Fruit fly (Drosophila melanogaster) whole organism, embryonic: Measurements from ENCODE around the gene CG17377.

Experiments used
- Adf1 ChIP-seq: fragments of 200-800 bp; sonication (Bioruptor generic); IDR thresholded peaks from 2 replicates; pipeline ENCODE4 v1.3.6; 2022; ENCODE audit warnings: missing biosample characterization, missing genetic modification characterization
- Atf6 ChIP-seq: fragments of 200-800 bp; sonication (Bioruptor generic); IDR thresholded peaks from 2 replicates; pipeline ENCODE4 v1.3.6; 2022; ENCODE audit warnings: missing biosample characterization, missing genetic modification characterization
- B-H2 ChIP-seq: fragments of 200-800 bp; sonication (Bioruptor generic); optimal IDR thresholded peaks from 2 replicates; lab custom pipeline; 2018; ENCODE audit warnings: missing biosample characterization, mild to moderate bottlenecking, missing genetic modification characterization
- CG10366 ChIP-seq: fragments of 200-800 bp; sonication (Bioruptor generic); IDR thresholded peaks from 2 replicates; pipeline ENCODE4 v1.3.6; 2022; ENCODE audit warnings: missing biosample characterization, missing genetic modification characterization
- CG11456 ChIP-seq: fragments of 200-800 bp; sonication (Bioruptor generic); IDR thresholded peaks from 3 replicates; pipeline ENCODE4 v1.3.6; 2022; ENCODE audit warnings: missing biosample characterization, missing genetic modification characterization
- CG13624 ChIP-seq: fragments of 200-800 bp; sonication (Bioruptor generic); optimal IDR thresholded peaks from 2 replicates; lab custom pipeline; 2016; ENCODE audit warnings: missing biosample characterization, missing genetic modification characterization
- CG14050 ChIP-seq: fragments of 200-800 bp; sonication (Bioruptor generic); IDR thresholded peaks from 3 replicates; pipeline ENCODE4 v1.3.6; 2022; ENCODE audit warnings: missing biosample characterization, missing genetic modification characterization
- CG15514 ChIP-seq: fragments of 200-800 bp; sonication (Bioruptor generic); optimal IDR thresholded peaks from 3 replicates; lab custom pipeline; 2017; ENCODE audit warnings: missing biosample characterization, missing genetic modification characterization, mild to moderate bottlenecking, moderate library complexity, missing genetic modification reagents
- CG1647 ChIP-seq: fragments of 200-800 bp; sonication (Bioruptor generic); optimal IDR thresholded peaks from 3 replicates; lab custom pipeline; 2016; ENCODE audit warnings: missing biosample characterization, missing genetic modification characterization
- CG2199 ChIP-seq: fragments of 200-800 bp; sonication (Bioruptor generic); IDR thresholded peaks from 3 replicates; pipeline ENCODE4 v1.3.6; 2022; ENCODE audit warnings: missing biosample characterization, missing genetic modification characterization
- CG30403 ChIP-seq: fragments of 200-800 bp; sonication (Bioruptor generic); optimal IDR thresholded peaks from 3 replicates; lab custom pipeline; 2016; ENCODE audit warnings: missing biosample characterization, missing genetic modification characterization
- CG4282 ChIP-seq: fragments of 200-800 bp; sonication (Bioruptor generic); optimal IDR thresholded peaks from 2 replicates; lab custom pipeline; 2016; ENCODE audit warnings: missing biosample characterization, missing genetic modification characterization
- CG4404 ChIP-seq: fragments of 200-800 bp; sonication (Bioruptor generic); IDR thresholded peaks from 2 replicates; pipeline ENCODE4 v1.3.6; 2022; ENCODE audit warnings: missing biosample characterization, missing genetic modification characterization
- CG9932 ChIP-seq: fragments of 200-800 bp; sonication (Bioruptor generic); IDR thresholded peaks from 2 replicates; pipeline ENCODE4 v1.3.6; 2022; ENCODE audit warnings: missing biosample characterization, missing genetic modification characterization
- Dad ChIP-seq: fragments of 200-800 bp; sonication (Bioruptor generic); optimal IDR thresholded peaks from 3 replicates; lab custom pipeline; 2016; ENCODE audit warnings: missing biosample characterization, missing genetic modification characterization
- Dbx ChIP-seq: fragments of 200-800 bp; sonication (Bioruptor generic); IDR thresholded peaks from 3 replicates; pipeline ENCODE4 v1.3.6; 2022; ENCODE audit warnings: missing biosample characterization, missing genetic modification characterization
- Dref ChIP-seq: fragments of 200-800 bp; sonication (Bioruptor generic); IDR thresholded peaks from 2 replicates; pipeline ENCODE4 v1.3.6; 2022; ENCODE audit warnings: missing biosample characterization, missing genetic modification characterization
- ERR ChIP-seq: fragments of 200-800 bp; sonication (Bioruptor generic); optimal IDR thresholded peaks from 2 replicates; lab custom pipeline; 2016; ENCODE audit warnings: missing biosample characterization, missing genetic modification characterization
- HLH4C ChIP-seq: fragments of 200-800 bp; sonication (Bioruptor generic); IDR thresholded peaks from 3 replicates; pipeline ENCODE4 v1.3.6; 2022; ENCODE audit warnings: missing biosample characterization, missing genetic modification characterization; ENCODE audit not compliant: partially characterized antibody
- Jarid2 ChIP-seq: fragments of 200-800 bp; sonication (Bioruptor generic); optimal IDR thresholded peaks from 3 replicates; lab custom pipeline; 2017; ENCODE audit warnings: mild to moderate bottlenecking, missing biosample characterization, missing genetic modification reagents, missing genetic modification characterization
- MTF-1 ChIP-seq: fragments of 200-800 bp; sonication (Bioruptor generic); optimal IDR thresholded peaks from 2 replicates; lab custom pipeline; 2018; ENCODE audit warnings: missing biosample characterization, mild to moderate bottlenecking, missing genetic modification characterization, borderline replicate concordance
- Med ChIP-seq: fragments of 200-800 bp; sonication (Bioruptor generic); peaks from one replicate; lab custom pipeline; 2016; ENCODE audit warnings: missing biosample characterization, missing genetic modification characterization, mild to moderate bottlenecking, inconsistent platforms, moderate library complexity
- Nf-YC ChIP-seq: fragments of 200-800 bp; optimal IDR thresholded peaks from 3 replicates; lab custom pipeline; 2019; ENCODE audit warnings: missing biosample characterization, mild to moderate bottlenecking, missing genetic modification characterization, moderate library complexity
- PHDP ChIP-seq: fragments of 200-800 bp; sonication (Bioruptor generic); optimal IDR thresholded peaks from 3 replicates; lab custom pipeline; 2018; ENCODE audit warnings: missing biosample characterization, mild to moderate bottlenecking, missing genetic modification characterization, moderate library complexity
- ab ChIP-seq: fragments of 200-800 bp; sonication (Bioruptor generic); optimal IDR thresholded peaks from 2 replicates; lab custom pipeline; 2016; ENCODE audit warnings: missing biosample characterization, missing genetic modification characterization
- amos ChIP-seq: fragments of 200-800 bp; sonication (Bioruptor generic); IDR thresholded peaks from 2 replicates; pipeline ENCODE4 v1.3.6; 2022; ENCODE audit warnings: missing biosample characterization, missing genetic modification characterization; ENCODE audit not compliant: partially characterized antibody
- ase ChIP-seq: fragments of 200-800 bp; sonication (Bioruptor generic); IDR thresholded peaks from 3 replicates; pipeline ENCODE4 v1.3.6; 2022; ENCODE audit warnings: missing biosample characterization, missing genetic modification characterization
- ato ChIP-seq: fragments of 200-800 bp; sonication (Bioruptor generic); IDR thresholded peaks from 2 replicates; pipeline ENCODE4 v1.3.6; 2022; ENCODE audit warnings: missing biosample characterization, missing genetic modification characterization; ENCODE audit not compliant: partially characterized antibody
- bbx ChIP-seq: fragments of 200-800 bp; sonication (Bioruptor generic); IDR thresholded peaks from 2 replicates; pipeline ENCODE4 v1.3.6; 2022; ENCODE audit warnings: missing biosample characterization, missing genetic modification characterization; ENCODE audit not compliant: partially characterized antibody
- bcd ChIP-seq: fragments of 200-800 bp; sonication (Bioruptor generic); optimal IDR thresholded peaks from 2 replicates; lab custom pipeline; 2017; ENCODE audit warnings: missing biosample characterization, mild to moderate bottlenecking, missing genetic modification characterization
- caup ChIP-seq: fragments of 200-800 bp; sonication (Bioruptor generic); optimal IDR thresholded peaks from 3 replicates; lab custom pipeline; 2017; ENCODE audit warnings: missing biosample characterization, mild to moderate bottlenecking, missing genetic modification characterization, moderate library complexity; ENCODE audit not compliant: severe bottlenecking
- chif ChIP-seq, 2 experiments: fragments of 200-800 bp; sonication (Bioruptor generic); optimal IDR thresholded peaks; 3 replicates each; lab custom pipeline; 2016; ENCODE audit warnings: missing biosample characterization in 2 of 2, missing genetic modification characterization in 2 of 2
- chinmo ChIP-seq: fragments of 200-800 bp; sonication (Bioruptor generic); IDR thresholded peaks from 4 replicates; pipeline ENCODE4 v1.3.6; 2022; ENCODE audit warnings: missing biosample characterization, missing genetic modification characterization; ENCODE audit not compliant: partially characterized antibody
- dimm ChIP-seq: fragments of 200-800 bp; sonication (Bioruptor generic); IDR thresholded peaks from 2 replicates; pipeline ENCODE4 v1.3.6; 2022; ENCODE audit warnings: missing biosample characterization, missing genetic modification characterization
- grau ChIP-seq: fragments of 200-800 bp; optimal IDR thresholded peaks from 3 replicates; lab custom pipeline; 2019; ENCODE audit warnings: missing biosample characterization, mild to moderate bottlenecking, missing genetic modification characterization, moderate library complexity
- gsb-n ChIP-seq: fragments of 200-800 bp; sonication (Bioruptor generic); optimal IDR thresholded peaks from 3 replicates; lab custom pipeline; 2018; ENCODE audit warnings: missing biosample characterization, mild to moderate bottlenecking, missing genetic modification characterization
- her ChIP-seq: fragments of 200-800 bp; sonication (Bioruptor generic); optimal IDR thresholded peaks from 2 replicates; lab custom pipeline; 2016; ENCODE audit warnings: missing biosample characterization, missing genetic modification characterization
- hkb ChIP-seq, 2 experiments: fragments of 200-800 bp in 1 of 2; fragments of >200 bp in 1 of 2; sonication (Bioruptor generic) in 1 of 2; IDR thresholded peaks in 1 of 2; optimal IDR thresholded peaks in 1 of 2; 2 replicates each; pipeline versions ENCODE4 v1.3.6 to Lab custom; 2017 to 2022; ENCODE audit warnings: missing biosample characterization in 1 of 2, missing genetic modification characterization in 1 of 2
- maf-S ChIP-seq: fragments of 200-800 bp; sonication (Bioruptor generic); optimal IDR thresholded peaks from 2 replicates; lab custom pipeline; 2016; ENCODE audit warnings: missing biosample characterization, missing genetic modification characterization
- nerfin-1 ChIP-seq: fragments of 200-800 bp; sonication (Bioruptor generic); optimal IDR thresholded peaks from 3 replicates; lab custom pipeline; 2019; ENCODE audit warnings: missing biosample characterization, mild to moderate bottlenecking, missing genetic modification characterization, moderate library complexity
- nmo ChIP-seq: fragments of 200-800 bp; sonication (Bioruptor generic); optimal IDR thresholded peaks from 2 replicates; lab custom pipeline; 2018; ENCODE audit warnings: missing biosample characterization, mild to moderate bottlenecking, missing genetic modification characterization, moderate library complexity
- onecut ChIP-seq: fragments of 200-800 bp; sonication (Bioruptor generic); IDR thresholded peaks from 2 replicates; pipeline ENCODE4 v1.3.6; 2022; ENCODE audit warnings: missing biosample characterization, missing genetic modification characterization
- pnt ChIP-seq: fragments of 200-800 bp; sonication (Bioruptor generic); optimal IDR thresholded peaks from 3 replicates; lab custom pipeline; 2016; ENCODE audit warnings: missing biosample characterization, missing genetic modification characterization
- pum ChIP-seq: fragments of 200-800 bp; sonication (Bioruptor generic); optimal IDR thresholded peaks from 2 replicates; lab custom pipeline; 2016; ENCODE audit warnings: missing biosample characterization, missing genetic modification characterization
- pzg ChIP-seq: fragments of 200-800 bp; sonication (Bioruptor generic); optimal IDR thresholded peaks from 3 replicates; lab custom pipeline; 2018; ENCODE audit warnings: missing biosample characterization, mild to moderate bottlenecking, missing genetic modification characterization, moderate library complexity
- shn ChIP-seq: fragments of 200-800 bp; sonication (Bioruptor generic); optimal IDR thresholded peaks from 3 replicates; lab custom pipeline; 2016; ENCODE audit warnings: missing biosample characterization, missing genetic modification characterization
- slou ChIP-seq: fragments of 200-800 bp; sonication (Bioruptor generic); optimal IDR thresholded peaks from 3 replicates; lab custom pipeline; 2016; ENCODE audit warnings: missing biosample characterization, missing genetic modification characterization
- so ChIP-seq: fragments of 200-800 bp; sonication (Bioruptor generic); IDR thresholded peaks from 3 replicates; pipeline ENCODE4 v1.3.6; 2022; ENCODE audit warnings: missing biosample characterization, missing genetic modification characterization
- sqz ChIP-seq: fragments of 200-800 bp; sonication (Bioruptor generic); optimal IDR thresholded peaks from 3 replicates; lab custom pipeline; 2018; ENCODE audit warnings: missing biosample characterization, mild to moderate bottlenecking, missing genetic modification characterization
- zfh1 ChIP-seq: fragments of 200-800 bp; sonication (Bioruptor generic); IDR thresholded peaks from 3 replicates; pipeline ENCODE4 v1.3.6; 2022; ENCODE audit warnings: missing biosample characterization, missing genetic modification characterization

The CG17377 gene

dm6 chr2L:6797408-6797807 lies 5.2 kb downstream of the CG17377 start (continued):
- peak; percentile 60; the same call in 1 of the 2 replicates for TF ChIP-seq amos
- peak; percentile 27 for TF ChIP-seq PHDP
- peak; percentile 49 for TF ChIP-seq CG13624 (GFP tag; lab: Kevin White, UChicago)
- peak; percentile 47 for TF ChIP-seq bcd (GFP tag; lab: Kevin White, UChicago)
- TF ChIP-seq ERR = no peak
- peak; percentile 36 for TF ChIP-seq MTF-1 (GFP tag; lab: Kevin White, UChicago)
- TF ChIP-seq pzg (GFP tag; lab: Kevin White, UChicago) = peak; percentile 64
- TF ChIP-seq CG15514 (GFP tag; lab: Kevin White, UChicago) = peak; percentile 71
- TF ChIP-seq her (GFP tag; lab: Kevin White, UChicago) = no peak
- TF ChIP-seq shn (GFP tag; lab: Kevin White, UChicago) = no peak
- peak; percentile 24 for TF ChIP-seq gsb-n
- peak; percentile 92 for TF ChIP-seq Med (GFP tag; lab: Kevin White, UChicago)
- peak; percentile 55 for TF ChIP-seq slou (GFP tag; lab: Kevin White, UChicago)
- peak; percentile 42 for TF ChIP-seq Jarid2 (GFP tag; lab: Kevin White, UChicago)
- peak; percentile 69 for TF ChIP-seq onecut
- peak; percentile 94 for TF ChIP-seq CG2199 (GFP tag; lab: Robert Waterston, UW)
- TF ChIP-seq maf-S = peak; percentile 40
- TF ChIP-seq caup (GFP tag; lab: Kevin White, UChicago) = peak; percentile 25
- TF ChIP-seq sqz = peak; percentile 77
- peak; percentile 87 for TF ChIP-seq Dref (GFP tag; lab: Robert Waterston, UW)
- peak; percentile 20; the same call in 1 of the 2 replicates for TF ChIP-seq CG10366 (GFP tag; lab: Robert Waterston, UW)
- peak; percentile 38; the same call in 1 of the 3 replicates for TF ChIP-seq zfh1 (GFP tag; lab: Robert Waterston, UW)
- no peak for TF ChIP-seq Adf1 (GFP tag; lab: Robert Waterston, UW)
- peak; percentile 52 for TF ChIP-seq grau
- peak; percentile 43; the same call in 1 of the 2 replicates for TF ChIP-seq bbx (GFP tag; lab: Robert Waterston, UW)
- 0 out of 2 replicates have a peak, but pooled peaks have one; percentile 14 for TF ChIP-seq CG4404 (GFP tag; lab: Robert Waterston, UW)
- TF ChIP-seq CG14050 (GFP tag; lab: Robert Waterston, UW) = no peak
- TF ChIP-seq CG9932 (GFP tag; lab: Robert Waterston, UW) = peak; percentile 61
- TF ChIP-seq dimm = no peak
- peak; percentile 6 for TF ChIP-seq pnt
- TF ChIP-seq CG30403 (GFP tag; lab: Kevin White, UChicago) = peak; percentile 55
- peak; percentile 18; the same call in 1 of the 2 replicates for TF ChIP-seq Atf6 (GFP tag; lab: Robert Waterston, UW)
- TF ChIP-seq Dbx (GFP tag; lab: Robert Waterston, UW) = peak; percentile 55; the same call in 1 of the 3 replicates
- peak; percentile 39 for TF ChIP-seq B-H2 (GFP tag; lab: Kevin White, UChicago)
- no peak for TF ChIP-seq nerfin-1 (tag; lab: Kevin White, UChicago)
- TF ChIP-seq ato (GFP tag; lab: Robert Waterston, UW) = peak; percentile 61; the same call in 1 of the 2 replicates
- no peak for TF ChIP-seq ab
- no peak for TF ChIP-seq so (GFP tag; lab: Robert Waterston, UW)
- no peak for TF ChIP-seq CG4282 (GFP tag; lab: Kevin White, UChicago)
- TF ChIP-seq Nf-YC (tag; lab: Kevin White, UChicago) = peak; percentile 35
- peak; percentile 29 for TF ChIP-seq Dad (GFP tag; lab: Kevin White, UChicago)
- TF ChIP-seq hkb (optimal IDR thresholded peaks at IDR 0.05; lab: Kevin White, UChicago) = peak; percentile 66
- no peak for TF ChIP-seq hkb (GFP tag; IDR thresholded peaks at IDR 0.05; lab: Robert Waterston, UW)
- TF ChIP-seq ase = peak; percentile 52; the same call in 1 of the 3 replicates
- TF ChIP-seq chif (GFP tag; optimal IDR thresholded peaks at IDR 0.05; lab: Kevin White, UChicago) = peak in 1 of 2 experiments; percentile 68
- TF ChIP-seq chinmo (GFP tag; lab: Robert Waterston, UW) = peak; percentile 70; the same call in 2 of the 4 replicates
- TF ChIP-seq nmo (GFP tag; lab: Kevin White, UChicago) = peak; percentile 63
- peak; percentile 36 for TF ChIP-seq CG1647 (GFP tag; lab: Kevin White, UChicago)
- peak; percentile 18 for TF ChIP-seq pum (GFP tag; lab: Kevin White, UChicago)
- no peak for TF ChIP-seq HLH4C (GFP tag; lab: Robert Waterston, UW)
- peak; percentile 75 for TF ChIP-seq CG11456
